Fruit fly (Drosophila melanogaster): ENCODE results near the gene Eig71Eh.

Gene Eig71Eh

DNA sequence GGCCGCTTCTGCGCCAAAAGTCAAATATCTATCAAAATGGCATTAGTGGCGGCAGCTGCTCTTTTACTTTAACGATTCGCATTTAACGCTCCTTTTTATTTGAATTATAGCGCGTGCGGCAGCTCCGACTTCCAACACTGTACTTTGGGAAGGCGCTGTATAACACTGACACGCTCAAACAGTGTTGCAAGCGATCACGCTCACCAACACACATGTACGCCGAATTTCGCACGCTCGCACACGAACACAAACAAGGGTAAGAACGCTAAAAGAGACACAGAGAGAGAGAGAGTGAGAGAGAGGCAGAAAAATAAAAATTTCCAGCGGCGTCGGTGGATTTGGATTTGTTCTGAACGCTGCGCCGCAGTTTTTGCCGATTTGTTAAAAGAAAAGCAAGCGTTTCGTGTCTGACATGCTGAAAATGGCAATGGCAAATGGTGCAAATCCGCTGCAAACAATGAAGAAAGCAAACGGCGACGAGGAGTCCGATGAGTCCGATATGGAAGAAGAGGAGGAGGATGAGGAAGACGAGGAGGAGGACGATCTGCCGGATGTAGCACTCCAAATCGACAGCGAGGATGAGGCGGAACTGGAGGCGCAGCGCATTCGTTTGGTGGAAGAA lies 39.5 kb downstream of the Eig71Eh start, which contains the start of gene Phs (continued):
- no peak for TF ChIP-seq eve (GFP tag; optimal IDR thresholded peaks at IDR 0.05)
- peak; percentile 70 for TF ChIP-seq CG4617 (GFP tag; optimal IDR thresholded peaks at IDR 0.05; ENCODE audit: borderline replicate concordance)
- TF ChIP-seq CG42726 (GFP tag; IDR thresholded peaks at IDR 0.05; ENCODE audit: partially characterized antibody) = no peak
- TF ChIP-seq H15 (GFP tag; IDR thresholded peaks at IDR 0.05) = peak; percentile 82
- TF ChIP-seq CG11093 (GFP tag; IDR thresholded peaks at IDR 0.05) = no peak
- TF ChIP-seq CG16813 (GFP tag; IDR thresholded peaks at IDR 0.05; ENCODE audit: partially characterized antibody) = peak; percentile 55; the same call in 2 of the 3 replicates
- peak; percentile 75 for TF ChIP-seq CG9817 (tag; optimal IDR thresholded peaks at IDR 0.05)
- TF ChIP-seq yki (optimal IDR thresholded peaks at IDR 0.05) = peak; percentile 44
- TF ChIP-seq CG8290 (GFP tag; optimal IDR thresholded peaks at IDR 0.05) = peak; percentile 77
- TF ChIP-seq CG8290 (tag; optimal IDR thresholded peaks at IDR 0.05) = peak; percentile 68 to 94
- no peak for TF ChIP-seq Dip2 (GFP tag; IDR thresholded peaks at IDR 0.05)
- TF ChIP-seq fd102C (GFP tag; optimal IDR thresholded peaks at IDR 0.05) = peak; percentile 22
- TF ChIP-seq Ssrp (tag; optimal IDR thresholded peaks at IDR 0.05) = peak; percentile 26
- peak; percentile 8; the same call in 1 of the 2 replicates for TF ChIP-seq Poxn (GFP tag; IDR thresholded peaks at IDR 0.05)
- TF ChIP-seq CG17912 (GFP tag; optimal IDR thresholded peaks at IDR 0.05) = peak; percentile 81
- peak; percentile 38 for TF ChIP-seq CG18262 (tag; optimal IDR thresholded peaks at IDR 0.05)
- TF ChIP-seq CG10209 (GFP tag; optimal IDR thresholded peaks at IDR 0.05) = peak; percentile 80
- peak; percentile 59 for TF ChIP-seq nom (GFP tag; optimal IDR thresholded peaks at IDR 0.05)
- TF ChIP-seq CG18476 (GFP tag; optimal IDR thresholded peaks at IDR 0.05) = peak; percentile 77
- peak; percentile 84 for TF ChIP-seq tx (GFP tag; optimal IDR thresholded peaks at IDR 0.05)
- peak; percentile 43; the same call in 1 of the 3 replicates for TF ChIP-seq CG11695 (GFP tag; IDR thresholded peaks at IDR 0.05)
- TF ChIP-seq CG7745 (tag; optimal IDR thresholded peaks at IDR 0.05) = peak; percentile 35
- TF ChIP-seq danr (GFP tag; IDR thresholded peaks at IDR 0.05) = no peak
- no peak for TF ChIP-seq CG11696 (GFP tag; IDR thresholded peaks at IDR 0.05)
- TF ChIP-seq bbx (GFP tag; IDR thresholded peaks at IDR 0.05; ENCODE audit: partially characterized antibody) = peak; percentile 69
- peak; percentile 40 for TF ChIP-seq Six4 (GFP tag; optimal IDR thresholded peaks at IDR 0.05)
- 0 out of 3 replicates have a peak, but pooled peaks have one; percentile 20 for TF ChIP-seq CG34224 (GFP tag; IDR thresholded peaks at IDR 0.05; ENCODE audit: partially characterized antibody)
- TF ChIP-seq gsb (GFP tag; IDR thresholded peaks at IDR 0.05) = peak; percentile 61; the same call in 1 of the 2 replicates
- peak; percentile 53; the same call in 1 of the 3 replicates for TF ChIP-seq ase (GFP tag; IDR thresholded peaks at IDR 0.05)
- TF ChIP-seq CG16815 (GFP tag; optimal IDR thresholded peaks at IDR 0.05) = peak; percentile 83
- peak; percentile 62; the same call in 1 of the 2 replicates for TF ChIP-seq Awh (GFP tag; IDR thresholded peaks at IDR 0.05)
- TF ChIP-seq Dek (tag; optimal IDR thresholded peaks at IDR 0.05) = peak; percentile 12
- peak; percentile 11 for TF ChIP-seq zen (tag; optimal IDR thresholded peaks at IDR 0.05)
- peak; percentile 81 for TF ChIP-seq CG32532 (GFP tag; IDR thresholded peaks at IDR 0.05)
- no peak for TF ChIP-seq h (optimal IDR thresholded peaks at IDR 0.05)
- peak; percentile 98 for TF ChIP-seq cg (GFP tag; optimal IDR thresholded peaks at IDR 0.05)
- peak; percentile 60 for TF ChIP-seq CG3407 (GFP tag; optimal IDR thresholded peaks at IDR 0.05)
- peak; percentile 59 for TF ChIP-seq slou (GFP tag; optimal IDR thresholded peaks at IDR 0.05)
- TF ChIP-seq Neu2 (GFP tag; optimal IDR thresholded peaks at IDR 0.05; ENCODE audit: borderline replicate concordance) = peak; percentile 0
- no peak for TF ChIP-seq ham (GFP tag; IDR thresholded peaks at IDR 0.05)
- TF ChIP-seq CG17802 (tag; optimal IDR thresholded peaks at IDR 0.05) = peak; percentile 74
- TF ChIP-seq CG2116 (GFP tag; optimal IDR thresholded peaks at IDR 0.05) = peak; percentile 91
- TF ChIP-seq Max (GFP tag; optimal IDR thresholded peaks at IDR 0.05) = peak; percentile 75
- peak; percentile 76 for TF ChIP-seq wdn (GFP tag; IDR thresholded peaks at IDR 0.05)
- TF ChIP-seq CG8478 (optimal IDR thresholded peaks at IDR 0.05) = peak; percentile 56
- peak; percentile 44 for TF ChIP-seq fd3F (GFP tag; optimal IDR thresholded peaks at IDR 0.05)
- TF ChIP-seq CG17568 (GFP tag; optimal IDR thresholded peaks at IDR 0.05) = peak; percentile 7
- TF ChIP-seq CG11085 (GFP tag; IDR thresholded peaks at IDR 0.05) = peak; percentile 88
- peak; percentile 16 for TF ChIP-seq CG30020 (tag; optimal IDR thresholded peaks at IDR 0.05)
- peak; percentile 90 to 92 for TF ChIP-seq Trl (optimal IDR thresholded peaks at IDR 0.05)
- peak; percentile 92 for TF ChIP-seq Trl (GFP tag; optimal IDR thresholded peaks at IDR 0.05)

Measured in whole organism, embryonic.